Worm (Caenorhabditis elegans) whole organism, L4/young adult: Measurements from ENCODE around the gene F42F12.11.

Source experiments
- W03F9.2 ChIP-seq: fragments of 150-350 bp; optimal IDR thresholded peaks from 2 replicates; lab custom pipeline; 2014; ENCODE audit warnings: missing biosample characterization, missing genetic modification characterization
- him-1 ChIP-seq: sonication (generic microtip); optimal IDR thresholded peaks from 2 replicates; lab custom pipeline; 2016; ENCODE audit warnings: missing genotype, missing genetic modification reagents, missing genetic modification characterization, missing compliant biosample characterization

DNA sequence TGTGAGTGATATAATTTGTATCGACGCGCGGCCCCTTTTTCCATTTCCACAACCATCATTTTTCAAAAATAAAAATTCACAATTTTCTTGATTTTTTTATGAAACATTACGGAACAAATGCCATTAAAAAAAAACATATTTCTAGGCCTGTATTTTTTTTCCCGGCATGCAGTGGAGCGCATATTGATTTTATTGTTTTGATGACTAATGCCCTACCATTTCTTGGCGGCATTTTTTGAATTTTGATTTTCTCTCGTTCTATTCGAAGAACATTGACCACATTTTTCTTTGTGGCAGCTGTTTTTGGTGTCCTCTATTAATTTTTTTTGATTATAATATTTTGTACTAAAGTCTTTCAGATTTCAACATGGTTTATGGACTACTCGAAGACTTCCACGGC, 48.5 kb upstream of the F42F12.11 start, which contains the start of gene W06D11.3:
- TF ChIP-seq him-1 (no peak), W03F9.2 (tag; lab: Kevin White, UChicago) (no peak)
